Worm (Caenorhabditis elegans): ENCODE measurements around the gene lgx-1.

DNA sequence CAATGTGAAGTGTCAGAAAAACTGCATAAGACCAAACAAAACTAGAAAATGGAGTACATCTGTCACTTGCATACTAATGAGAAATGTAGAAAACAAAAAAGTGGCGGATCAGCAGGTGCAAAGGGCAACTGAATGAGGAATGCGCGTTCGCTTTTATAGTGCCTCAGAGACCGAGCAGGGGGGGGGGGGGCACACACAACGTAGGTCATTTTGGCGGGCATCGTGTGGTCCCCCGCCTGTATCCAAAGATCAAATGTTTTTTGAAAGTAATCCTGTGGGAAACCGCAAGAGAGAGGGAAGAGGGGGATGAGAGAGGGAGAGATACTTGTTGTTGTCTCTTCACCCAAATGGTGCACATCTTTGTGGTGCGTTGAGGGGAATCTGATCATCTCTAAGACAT lies 20.0 kb downstream of the lgx-1 start:
- TF ChIP-seq pha-4 (tag; optimal IDR thresholded peaks at IDR 0.05) (no peak), ceh-79 (tag; optimal IDR thresholded peaks at IDR 0.05) (no peak), ama-1 (optimal IDR thresholded peaks at IDR 0.05) (no peak), ama-1 (GFP tag; optimal IDR thresholded peaks at IDR 0.05) (no peak), ceh-27 (GFP tag; optimal IDR thresholded peaks at IDR 0.05) (no peak), ccch-3 (GFP tag; optimal IDR thresholded peaks at IDR 0.05) (no peak), Y53G8AR.9 (GFP tag; conservative IDR thresholded peaks at IDR 0.05) (no peak), cebp-1 (GFP tag; IDR thresholded peaks at IDR 0.05) (no peak), cebp-1 (tag; optimal IDR thresholded peaks at IDR 0.05) (no peak), B0019.2 (GFP tag; conservative IDR thresholded peaks at IDR 0.05) (no peak), unc-62 (GFP tag; optimal IDR thresholded peaks at IDR 0.05) (no peak)
